Fruit fly (Drosophila melanogaster) whole organism, embryonic: Measurements from ENCODE around the gene Cht5.
A peak's percentile ranks its signal among the peaks of the same experiment; 100 is the strongest.

Experiments used
- BtbVII ChIP-seq: fragments of 200-800 bp; sonication (Bioruptor generic); optimal IDR thresholded peaks from 3 replicates; lab custom pipeline; 2017; ENCODE audit warnings: missing biosample characterization, mild to moderate bottlenecking, missing genetic modification characterization
- CG1024 ChIP-seq: fragments of 200-800 bp; sonication (Bioruptor generic); IDR thresholded peaks from 2 replicates; pipeline ENCODE4 v1.3.6; 2022; ENCODE audit warnings: missing biosample characterization, missing genetic modification characterization
- CG10267 ChIP-seq: fragments of 200-800 bp; sonication (Bioruptor generic); optimal IDR thresholded peaks from 2 replicates; lab custom pipeline; 2018; ENCODE audit warnings: missing biosample characterization, mild to moderate bottlenecking, missing genetic modification characterization, moderate library complexity
- CG12155 ChIP-seq: fragments of 200-800 bp; sonication (Bioruptor generic); optimal IDR thresholded peaks from 3 replicates; lab custom pipeline; 2016; ENCODE audit warnings: missing biosample characterization, missing genetic modification characterization
- CG12391 ChIP-seq: fragments of 200-800 bp; sonication (Bioruptor generic); optimal IDR thresholded peaks from 3 replicates; lab custom pipeline; 2018; ENCODE audit warnings: missing biosample characterization, mild to moderate bottlenecking, missing genetic modification characterization, moderate library complexity
- CG13296 ChIP-seq: fragments of 200-800 bp; sonication (Bioruptor generic); optimal IDR thresholded peaks from 3 replicates; lab custom pipeline; 2018; ENCODE audit warnings: missing biosample characterization, mild to moderate bottlenecking, missing genetic modification characterization
- CG13424 ChIP-seq: fragments of 200-800 bp; sonication (Bioruptor generic); optimal IDR thresholded peaks from 2 replicates; lab custom pipeline; 2019; ENCODE audit warnings: missing biosample characterization, mild to moderate bottlenecking, missing genetic modification characterization, moderate library complexity
- CG13894 ChIP-seq: fragments of 200-800 bp; sonication (Bioruptor generic); optimal IDR thresholded peaks from 3 replicates; lab custom pipeline; 2018; ENCODE audit warnings: missing biosample characterization, mild to moderate bottlenecking, missing genetic modification characterization, moderate library complexity
- CG14710 ChIP-seq: fragments of 200-800 bp; sonication (Bioruptor generic); optimal IDR thresholded peaks from 3 replicates; lab custom pipeline; 2019; ENCODE audit warnings: missing biosample characterization, mild to moderate bottlenecking, missing genetic modification characterization, moderate library complexity
- CG15269 ChIP-seq: fragments of 200-800 bp; sonication (Bioruptor generic); optimal IDR thresholded peaks from 2 replicates; lab custom pipeline; 2018; ENCODE audit warnings: missing biosample characterization, mild to moderate bottlenecking, missing genetic modification characterization, moderate library complexity
- CG16813 ChIP-seq: fragments of 200-800 bp; sonication (Bioruptor generic); IDR thresholded peaks from 3 replicates; pipeline ENCODE4 v1.3.6; 2022; ENCODE audit warnings: missing biosample characterization, missing genetic modification characterization; ENCODE audit not compliant: partially characterized antibody
- CG17361 ChIP-seq: fragments of 200-800 bp; sonication (Bioruptor generic); IDR thresholded peaks from 3 replicates; pipeline ENCODE4 v1.3.6; 2022; ENCODE audit warnings: missing biosample characterization, missing genetic modification characterization
- CG18599 ChIP-seq: fragments of 200-800 bp; sonication (Bioruptor generic); optimal IDR thresholded peaks from 3 replicates; lab custom pipeline; 2017; ENCODE audit warnings: missing biosample characterization, missing genetic modification characterization, mild to moderate bottlenecking, moderate library complexity, missing genetic modification reagents
- CG31365 ChIP-seq: fragments of 200-800 bp; sonication (Bioruptor generic); optimal IDR thresholded peaks from 2 replicates; lab custom pipeline; 2018; ENCODE audit warnings: missing biosample characterization, mild to moderate bottlenecking, missing genetic modification characterization
- CG31388 ChIP-seq: fragments of 200-800 bp; sonication (Bioruptor generic); optimal IDR thresholded peaks from 2 replicates; lab custom pipeline; 2016; ENCODE audit warnings: missing biosample characterization, missing genetic modification characterization
- CG32532 ChIP-seq: fragments of 200-800 bp; sonication (Bioruptor generic); IDR thresholded peaks from 2 replicates; pipeline ENCODE4 v1.3.6; 2022; ENCODE audit warnings: missing biosample characterization, missing genetic modification characterization
- CG3281 ChIP-seq: fragments of 200-800 bp; sonication (Bioruptor generic); optimal IDR thresholded peaks from 3 replicates; lab custom pipeline; 2017; ENCODE audit warnings: missing biosample characterization, mild to moderate bottlenecking, missing genetic modification characterization
- CG7839 ChIP-seq: fragments of 200-800 bp; sonication (Bioruptor generic); optimal IDR thresholded peaks from 3 replicates; lab custom pipeline; 2018; ENCODE audit warnings: missing biosample characterization, mild to moderate bottlenecking, missing genetic modification characterization, moderate library complexity
- CG9215 ChIP-seq: fragments of 200-800 bp; sonication (Bioruptor generic); IDR thresholded peaks from 2 replicates; pipeline ENCODE4 v1.3.6; 2022; ENCODE audit warnings: missing biosample characterization, missing genetic modification characterization
- CG9437 ChIP-seq: fragments of 200-800 bp; sonication (Bioruptor generic); optimal IDR thresholded peaks from 2 replicates; lab custom pipeline; 2018; ENCODE audit warnings: missing biosample characterization, mild to moderate bottlenecking, missing genetic modification characterization
- CG9609 ChIP-seq: fragments of 200-800 bp; sonication (Bioruptor generic); optimal IDR thresholded peaks from 3 replicates; lab custom pipeline; 2016; ENCODE audit warnings: missing biosample characterization, missing genetic modification characterization
- D ChIP-seq, 2 experiments: fragments of 200-800 bp in 1 of 2; fragments of >200 bp in 1 of 2; sonication (Bioruptor generic) in 1 of 2; optimal IDR thresholded peaks; 2 replicates in 1 of 2; 3 replicates in 1 of 2; lab custom pipeline; 2017; ENCODE audit warnings: mild to moderate bottlenecking in 1 of 2, missing biosample characterization in 1 of 2, missing genetic modification characterization in 1 of 2, missing genetic modification reagents in 1 of 2
- Doc3 ChIP-seq: fragments of 200-800 bp; sonication (Bioruptor generic); IDR thresholded peaks from 3 replicates; pipeline ENCODE4 v1.3.6; 2022; ENCODE audit warnings: missing biosample characterization, missing genetic modification characterization; ENCODE audit not compliant: partially characterized antibody
- Fer1 ChIP-seq: fragments of 200-800 bp; sonication (Bioruptor generic); optimal IDR thresholded peaks from 2 replicates; lab custom pipeline; 2017; ENCODE audit warnings: missing biosample characterization, mild to moderate bottlenecking, missing genetic modification characterization
- GATAe ChIP-seq: fragments of 200-800 bp; sonication (Bioruptor generic); conservative IDR thresholded peaks from 2 replicates; pipeline ENCODE4 v1.3.6; 2022; ENCODE audit warnings: missing biosample characterization, missing genetic modification characterization
- H15 ChIP-seq: fragments of 200-800 bp; sonication (Bioruptor generic); IDR thresholded peaks from 3 replicates; pipeline ENCODE4 v1.3.6; 2022; ENCODE audit warnings: missing biosample characterization, missing genetic modification characterization
- HLH4C ChIP-seq: fragments of 200-800 bp; sonication (Bioruptor generic); IDR thresholded peaks from 3 replicates; pipeline ENCODE4 v1.3.6; 2022; ENCODE audit warnings: missing biosample characterization, missing genetic modification characterization; ENCODE audit not compliant: partially characterized antibody
- Hr3 ChIP-seq: fragments of 200-800 bp; sonication (Bioruptor generic); optimal IDR thresholded peaks from 3 replicates; lab custom pipeline; 2016; ENCODE audit warnings: missing biosample characterization, missing genetic modification characterization
- Nf-YB ChIP-seq: fragments of 200-800 bp; sonication (Bioruptor generic); optimal IDR thresholded peaks from 3 replicates; lab custom pipeline; 2019; ENCODE audit warnings: missing biosample characterization, mild to moderate bottlenecking, missing genetic modification characterization, moderate library complexity
- NfI ChIP-seq: fragments of 200-800 bp; sonication (Bioruptor generic); optimal IDR thresholded peaks from 3 replicates; lab custom pipeline; 2018; ENCODE audit warnings: missing biosample characterization, mild to moderate bottlenecking, missing genetic modification characterization, moderate library complexity
- Oli ChIP-seq: fragments of 200-800 bp; sonication (Bioruptor generic); optimal IDR thresholded peaks from 2 replicates; lab custom pipeline; 2018; ENCODE audit warnings: missing biosample characterization, mild to moderate bottlenecking, missing genetic modification characterization, moderate library complexity
- Ptx1 ChIP-seq: fragments of 200-800 bp; sonication (Bioruptor generic); IDR thresholded peaks from 2 replicates; pipeline ENCODE4 v1.3.6; 2022; ENCODE audit warnings: missing biosample characterization, missing genetic modification characterization
- Sox100B ChIP-seq: fragments of 200-800 bp; sonication (Bioruptor generic); optimal IDR thresholded peaks from 3 replicates; lab custom pipeline; 2018; ENCODE audit warnings: missing biosample characterization, mild to moderate bottlenecking, missing genetic modification characterization
- bcd ChIP-seq: fragments of 200-800 bp; sonication (Bioruptor generic); optimal IDR thresholded peaks from 2 replicates; lab custom pipeline; 2017; ENCODE audit warnings: missing biosample characterization, mild to moderate bottlenecking, missing genetic modification characterization
- cad ChIP-seq: fragments of >200 bp; optimal IDR thresholded peaks from 2 replicates; lab custom pipeline; 2017; ENCODE audit warnings: missing biosample characterization, missing genetic modification characterization
- eve ChIP-seq, 2 experiments: fragments of >200 bp; optimal IDR thresholded peaks; 2 replicates each; lab custom pipeline; 2017; ENCODE audit warnings: missing biosample characterization in 2 of 2, missing genetic modification characterization in 2 of 2
- grn ChIP-seq: fragments of 200-800 bp; sonication (Bioruptor generic); optimal IDR thresholded peaks from 3 replicates; lab custom pipeline; 2017; ENCODE audit warnings: missing biosample characterization, missing genetic modification characterization
- lab ChIP-seq: fragments of 200-800 bp; sonication (Bioruptor generic); optimal IDR thresholded peaks from 3 replicates; lab custom pipeline; 2017; ENCODE audit warnings: missing biosample characterization, missing genetic modification characterization, mild to moderate bottlenecking, moderate library complexity, missing genetic modification reagents
- org-1 ChIP-seq: fragments of 200-800 bp; sonication (Bioruptor generic); optimal IDR thresholded peaks from 2 replicates; lab custom pipeline; 2017; ENCODE audit warnings: missing biosample characterization, missing genetic modification characterization
- row ChIP-seq: fragments of 200-800 bp; sonication (Bioruptor generic); IDR thresholded peaks from 3 replicates; pipeline ENCODE4 v1.3.6; 2022; ENCODE audit warnings: missing biosample characterization, missing genetic modification characterization
- schlank ChIP-seq: fragments of 200-800 bp; sonication (Bioruptor generic); optimal IDR thresholded peaks from 2 replicates; lab custom pipeline; 2018; ENCODE audit warnings: missing biosample characterization, mild to moderate bottlenecking, missing genetic modification characterization
- slbo ChIP-seq: fragments of 200-800 bp; sonication (Bioruptor generic); IDR thresholded peaks from 2 replicates; pipeline ENCODE4 v1.3.6; 2022; ENCODE audit warnings: missing biosample characterization, missing genetic modification characterization
- tna ChIP-seq: fragments of 200-800 bp; sonication (Bioruptor generic); IDR thresholded peaks from 2 replicates; pipeline ENCODE4 v1.3.6; 2022; ENCODE audit warnings: missing biosample characterization, missing genetic modification characterization; ENCODE audit not compliant: partially characterized antibody
- toy ChIP-seq: fragments of 200-800 bp; sonication (Bioruptor generic); IDR thresholded peaks from 2 replicates; pipeline ENCODE4 v1.3.6; 2022; ENCODE audit warnings: missing biosample characterization, missing genetic modification characterization
- trem ChIP-seq: fragments of 200-800 bp; optimal IDR thresholded peaks from 3 replicates; lab custom pipeline; 2019; ENCODE audit warnings: missing biosample characterization, mild to moderate bottlenecking, missing genetic modification characterization, moderate library complexity
- wek ChIP-seq: fragments of 200-800 bp; sonication (Bioruptor generic); optimal IDR thresholded peaks from 3 replicates; lab custom pipeline; 2018; ENCODE audit warnings: missing biosample characterization, mild to moderate bottlenecking, missing genetic modification characterization, moderate library complexity

Gene Cht5

DNA sequence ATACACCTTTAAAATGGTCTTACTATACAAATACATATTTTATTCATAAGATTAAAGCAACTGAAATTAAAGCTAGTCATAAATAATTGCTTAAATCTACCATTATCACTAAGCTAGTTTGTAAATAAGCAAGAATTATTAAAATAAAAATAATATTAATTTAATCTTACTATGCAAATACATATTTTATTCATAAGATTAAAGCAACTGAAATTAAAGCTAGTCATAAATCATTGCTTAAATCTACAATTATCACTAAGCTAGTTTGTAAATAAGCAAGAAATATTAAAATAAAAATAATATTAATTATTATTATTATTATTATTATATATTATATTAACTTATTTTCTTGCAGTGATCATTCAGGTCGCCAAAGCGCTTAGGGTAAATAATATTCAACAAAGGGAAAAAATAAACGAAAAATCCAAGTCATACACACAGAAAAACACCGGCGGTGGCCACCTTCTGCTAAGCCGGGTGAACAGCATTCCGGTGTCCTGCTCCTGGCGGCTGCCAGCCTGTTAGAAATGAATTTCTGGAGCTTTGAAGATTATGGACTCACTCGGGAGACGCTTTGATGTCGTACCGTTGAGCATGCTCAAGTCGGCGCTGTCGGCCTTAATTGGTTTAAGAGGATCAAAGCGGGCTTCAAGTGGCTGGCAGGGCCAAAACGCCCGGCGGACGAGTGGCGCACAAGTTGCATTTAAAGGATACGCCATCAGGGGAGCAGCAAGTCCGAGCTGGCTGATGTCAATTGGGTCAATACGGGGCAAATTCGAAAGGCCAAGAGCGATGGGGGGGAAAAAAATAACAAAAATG, 36.8 kb downstream of the Cht5 start (continued):
- TF ChIP-seq trem (tag; lab: Kevin White, UChicago) (no peak), Doc3 (GFP tag; lab: Robert Waterston, UW) (no peak), CG31388 (no peak), CG10267 (tag; lab: Kevin White, UChicago) (peak; percentile 31), Oli (tag; lab: Kevin White, UChicago) (peak; percentile 37), eve (GFP tag; optimal IDR thresholded peaks at IDR 0.05; lab: Kevin White, UChicago) (peak in 1 of 2 experiments; percentile 42), Fer1 (GFP tag; lab: Kevin White, UChicago) (peak; percentile 54), CG13424 (tag; lab: Kevin White, UChicago) (peak; percentile 51), CG1024 (GFP tag; lab: Robert Waterston, UW) (no peak), bcd (GFP tag; lab: Kevin White, UChicago) (peak; percentile 42), CG3281 (GFP tag; lab: Kevin White, UChicago) (peak; percentile 36), Sox100B (GFP tag; lab: Kevin White, UChicago) (peak; percentile 64), Ptx1 (peak; percentile 30; the same call in 1 of the 2 replicates), lab (GFP tag; lab: Kevin White, UChicago) (peak; percentile 53), Nf-YB (GFP tag; lab: Kevin White, UChicago) (no peak), CG18599 (GFP tag; lab: Kevin White, UChicago) (peak; percentile 70), D (optimal IDR thresholded peaks at IDR 0.05; lab: Kevin White, UChicago) (no peak), D (GFP tag; optimal IDR thresholded peaks at IDR 0.05; lab: Kevin White, UChicago) (peak; percentile 38), CG13296 (GFP tag; lab: Kevin White, UChicago) (peak; percentile 46), slbo (0 out of 2 replicates have a peak, but pooled peaks have one; percentile 9), CG15269 (tag; lab: Kevin White, UChicago) (peak; percentile 53), grn (GFP tag; lab: Kevin White, UChicago) (no peak), CG13894 (tag; lab: Kevin White, UChicago) (no peak), Hr3 (GFP tag; lab: Kevin White, UChicago) (peak; percentile 26), row (GFP tag; lab: Robert Waterston, UW) (peak; percentile 58; the same call in 1 of the 3 replicates), CG7839 (tag; lab: Kevin White, UChicago) (peak; percentile 79), HLH4C (GFP tag; lab: Robert Waterston, UW) (peak; percentile 33; the same call in 2 of the 3 replicates), wek (GFP tag; lab: Kevin White, UChicago) (no peak), BtbVII (GFP tag; lab: Kevin White, UChicago) (peak; percentile 43), CG12155 (GFP tag; lab: Kevin White, UChicago) (no peak), H15 (GFP tag; lab: Robert Waterston, UW) (0 out of 3 replicates have a peak, but pooled peaks have one; percentile 9), CG17361 (peak; percentile 73; the same call in 1 of the 3 replicates), CG9609 (no peak), CG14710 (tag; lab: Kevin White, UChicago) (peak; percentile 19), CG9215 (GFP tag; lab: Robert Waterston, UW) (peak; percentile 25; the same call in 1 of the 2 replicates), NfI (GFP tag; lab: Kevin White, UChicago) (peak; percentile 18), CG9437 (GFP tag; lab: Kevin White, UChicago) (peak; percentile 34), CG31365 (tag; lab: Kevin White, UChicago) (no peak), cad (no peak), CG16813 (GFP tag; lab: Robert Waterston, UW) (no peak), CG12391 (tag; lab: Kevin White, UChicago) (peak; percentile 28), GATAe (GFP tag; lab: Robert Waterston, UW) (no peak), toy (GFP tag; lab: Robert Waterston, UW) (no peak), schlank (tag; lab: Kevin White, UChicago) (no peak), org-1 (GFP tag; lab: Kevin White, UChicago) (peak; percentile 9), tna (no peak), CG32532 (GFP tag; lab: Robert Waterston, UW) (no peak)
